Worm (Caenorhabditis elegans): ENCODE data around the gene R02E12.12.
A peak's percentile ranks its signal among the peaks of the same experiment; 100 is the strongest.

R02E12.12 gene

ce11 chrX:3969980-3970403 lies 33.3 kb upstream of the R02E12.12 start:
- TF ChIP-seq tbx-7 (tag; optimal IDR thresholded peaks at IDR 0.05) (peak; percentile 41), tbx-2 (tag; optimal IDR thresholded peaks at IDR 0.05) (peak; percentile 87), dmd-4 (tag; optimal IDR thresholded peaks at IDR 0.05; ENCODE audit: borderline replicate concordance) (peak; percentile 76), pax-1 (tag; optimal IDR thresholded peaks at IDR 0.05) (peak; percentile 18), elt-4 (tag; optimal IDR thresholded peaks at IDR 0.05) (no peak), ceh-22 (tag; optimal IDR thresholded peaks at IDR 0.05) (peak; percentile 24), dve-1 (tag; optimal IDR thresholded peaks at IDR 0.05) (peak; percentile 73), ets-4 (tag; optimal IDR thresholded peaks at IDR 0.05) (no peak), ceh-9 (tag; optimal IDR thresholded peaks at IDR 0.05) (peak; percentile 3), hlh-13 (GFP tag; optimal IDR thresholded peaks at IDR 0.05) (peak; percentile 78), sdc-2 (tag; optimal IDR thresholded peaks at IDR 0.05) (peak; percentile 89), nhr-232 (tag; optimal IDR thresholded peaks at IDR 0.05) (peak; percentile 76), rnt-1 (tag; optimal IDR thresholded peaks at IDR 0.05) (peak; percentile 40), ama-1 (optimal IDR thresholded peaks at IDR 0.05) (no peak), ceh-2 (tag; optimal IDR thresholded peaks at IDR 0.05) (peak; percentile 67), pat-9 (tag; optimal IDR thresholded peaks at IDR 0.05) (peak; percentile 84), lim-6 (tag; optimal IDR thresholded peaks at IDR 0.05) (no peak), ceh-19 (GFP tag; optimal IDR thresholded peaks at IDR 0.05) (peak; percentile 73), hlh-8 (tag; optimal IDR thresholded peaks at IDR 0.05) (peak; percentile 56), T23F11.4 (GFP tag; optimal IDR thresholded peaks at IDR 0.05) (peak; percentile 80), hlh-6 (tag; optimal IDR thresholded peaks at IDR 0.05) (peak; percentile 89), ttx-3 (tag; optimal IDR thresholded peaks at IDR 0.05) (peak; percentile 76), ztf-16 (tag; optimal IDR thresholded peaks at IDR 0.05) (peak; percentile 58), elt-2 (tag; optimal IDR thresholded peaks at IDR 0.05) (peak; percentile 91), nfya-1 (tag; optimal IDR thresholded peaks at IDR 0.05) (peak; percentile 71), npax-4 (tag; optimal IDR thresholded peaks at IDR 0.05) (peak; percentile 53), Y22D7AL.16 (tag; optimal IDR thresholded peaks at IDR 0.05) (peak; percentile 64), sox-4 (tag; optimal IDR thresholded peaks at IDR 0.05) (peak; percentile 84), hlh-15 (tag; optimal IDR thresholded peaks at IDR 0.05) (no peak), pqm-1 (tag; optimal IDR thresholded peaks at IDR 0.05) (peak; percentile 63), gmeb-2 (tag; optimal IDR thresholded peaks at IDR 0.05) (peak; percentile 83), che-1 (tag; optimal IDR thresholded peaks at IDR 0.05) (peak; percentile 81), ceh-18 (tag; optimal IDR thresholded peaks at IDR 0.05) (peak; percentile 54), ceh-6 (GFP tag; optimal IDR thresholded peaks at IDR 0.05) (peak; percentile 88), F13H6.1 (tag; optimal IDR thresholded peaks at IDR 0.05) (peak; percentile 19), ref-2 (tag; optimal IDR thresholded peaks at IDR 0.05) (peak; percentile 88), ceh-48 (tag; optimal IDR thresholded peaks at IDR 0.05) (peak; percentile 67), fax-1 (tag; optimal IDR thresholded peaks at IDR 0.05) (peak; percentile 56), ceh-31 (tag; optimal IDR thresholded peaks at IDR 0.05) (peak; percentile 72), K09A11.1 (tag; optimal IDR thresholded peaks at IDR 0.05; ENCODE audit: insufficient read depth) (peak; percentile 84), unc-3 (GFP tag; conservative IDR thresholded peaks at IDR 0.05) (peak; percentile 64), unc-3 (tag; optimal IDR thresholded peaks at IDR 0.05) (no peak), pha-4 (tag; optimal IDR thresholded peaks at IDR 0.05) (no peak), unc-55 (GFP tag; optimal IDR thresholded peaks at IDR 0.05) (no peak), fkh-10 (GFP tag; optimal IDR thresholded peaks at IDR 0.05) (no peak), hlh-30 (tag; optimal IDR thresholded peaks at IDR 0.05; ENCODE audit: insufficient read depth) (peak; percentile 49), K02D7.2 (tag; optimal IDR thresholded peaks at IDR 0.05) (peak; percentile 64), madf-2 (tag; optimal IDR thresholded peaks at IDR 0.05) (peak; percentile 79), pag-3 (tag; optimal IDR thresholded peaks at IDR 0.05; ENCODE audit: borderline replicate concordance) (no peak), ceh-30 (tag; optimal IDR thresholded peaks at IDR 0.05) (peak; percentile 24), lin-11 (tag; optimal IDR thresholded peaks at IDR 0.05) (peak; percentile 58), pha-2 (tag; optimal IDR thresholded peaks at IDR 0.05) (peak; percentile 81), syd-9 (tag; optimal IDR thresholded peaks at IDR 0.05) (peak; percentile 77), zip-5 (tag; optimal IDR thresholded peaks at IDR 0.05) (peak; percentile 65)

Data from whole organism, late embryonic.